Worm (Caenorhabditis elegans) whole organism, L4 larva: ENCODE results near the gene vps-36.

Experiments used
- ceh-32 ChIP-seq: sonication (generic microtip); optimal IDR thresholded peaks from 2 replicates; lab custom pipeline; 2016; ENCODE audit warnings: mild to moderate bottlenecking, missing genetic modification characterization, missing compliant biosample characterization; ENCODE audit not compliant: poor library complexity
- pha-4 ChIP-seq, 2 experiments: fragments of 150-350 bp in 1 of 2; fragments of 200-800 bp in 1 of 2; sonication (Bioruptor generic) in 1 of 2; IDR thresholded peaks in 1 of 2; optimal IDR thresholded peaks in 1 of 2; 2 replicates each; pipeline versions ENCODE4 v1.3.6 to Lab custom; 2014 to 2022; ENCODE audit warnings: missing genetic modification characterization in 2 of 2, missing genetic modification reagents in 2 of 2, missing biosample characterization in 1 of 2, missing compliant biosample characterization in 1 of 2
- zip-2 ChIP-seq: fragments of 150-350 bp; optimal IDR thresholded peaks from 2 replicates; lab custom pipeline; 2014; ENCODE audit warnings: missing biosample characterization, missing genetic modification characterization
- ztf-11 ChIP-seq: fragments of 150-350 bp; optimal IDR thresholded peaks from 2 replicates; lab custom pipeline; 2014; ENCODE audit warnings: missing biosample characterization, missing genetic modification characterization

DNA sequence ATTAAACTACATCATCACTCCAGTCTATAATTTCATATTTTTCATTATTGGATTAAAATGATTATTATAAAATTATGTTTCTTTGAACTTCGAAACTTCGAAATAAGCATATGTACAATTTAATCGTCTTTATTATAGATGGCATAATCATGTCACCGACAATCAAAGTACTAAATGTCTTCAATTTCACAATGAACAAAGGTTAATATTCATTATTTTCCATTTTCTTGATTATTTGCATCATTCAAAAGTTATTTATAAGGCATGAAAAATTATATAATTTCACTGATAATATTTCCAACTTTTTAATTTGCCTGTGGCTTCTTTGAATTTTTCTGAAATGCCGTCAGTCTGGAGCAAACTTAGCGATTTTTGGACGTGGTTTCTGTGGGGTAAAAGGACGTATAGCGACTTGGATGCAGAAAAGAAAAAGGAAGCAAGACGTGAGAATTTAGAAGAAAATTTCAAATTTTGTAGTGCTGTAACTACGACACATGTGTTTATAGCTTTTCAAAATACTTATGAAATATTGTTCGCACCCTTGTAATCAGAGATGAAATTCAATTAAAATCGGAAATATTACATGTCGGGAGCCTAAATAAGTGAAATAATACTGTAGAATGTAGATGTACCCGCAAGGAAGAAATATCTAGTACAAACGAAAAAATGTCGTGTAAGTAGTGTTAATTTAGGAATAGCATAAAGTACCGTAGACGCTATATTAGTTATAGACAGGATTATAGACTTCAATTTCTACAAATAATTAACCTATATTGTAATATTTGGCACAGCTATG is 4.6 kb downstream of the vps-36 start, which contains the start of gene F17C11.13:
- TF ChIP-seq ceh-32 (no peak), ztf-11 (tag; lab: Kevin White, UChicago) (no peak), pha-4 (GFP tag; IDR thresholded peaks at IDR 0.05; lab: Robert Waterston, UW) (no peak), pha-4 (tag; optimal IDR thresholded peaks at IDR 0.05; lab: Kevin White, UChicago) (no peak), zip-2 (no peak)
